Fruit fly (Drosophila melanogaster): Measurements from ENCODE around the gene Ndc80.

Gene Ndc80

DNA sequence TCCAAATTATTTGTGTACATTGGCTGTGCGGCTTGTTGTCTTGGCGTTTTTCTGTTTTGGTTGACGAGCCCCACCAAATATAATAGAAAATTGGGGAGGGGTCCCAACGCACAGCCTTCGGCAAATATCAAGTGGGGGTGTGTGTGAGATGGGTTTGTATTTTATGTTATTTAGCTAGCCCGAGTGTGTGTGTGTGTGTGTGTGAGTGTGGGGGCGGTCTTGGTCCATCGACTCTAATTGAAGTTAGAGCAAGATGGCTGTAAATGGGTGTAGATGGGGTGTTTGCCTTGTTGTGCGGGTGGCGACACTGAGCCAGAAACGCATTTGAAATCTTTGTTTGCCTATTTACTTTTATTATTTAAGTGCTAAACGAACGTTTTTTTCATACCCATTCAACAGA, 20.7 kb upstream of the Ndc80 start (continued):
- peak; percentile 37 for TF ChIP-seq CG12769 (tag; optimal IDR thresholded peaks at IDR 0.05)
- peak; percentile 23 for TF ChIP-seq CG3281 (GFP tag; optimal IDR thresholded peaks at IDR 0.05)
- TF ChIP-seq ssp (GFP tag; IDR thresholded peaks at IDR 0.05) = no peak
- peak; percentile 10 for TF ChIP-seq CG3407 (GFP tag; optimal IDR thresholded peaks at IDR 0.05)
- no peak for TF ChIP-seq al (GFP tag; IDR thresholded peaks at IDR 0.05)

DNA sequence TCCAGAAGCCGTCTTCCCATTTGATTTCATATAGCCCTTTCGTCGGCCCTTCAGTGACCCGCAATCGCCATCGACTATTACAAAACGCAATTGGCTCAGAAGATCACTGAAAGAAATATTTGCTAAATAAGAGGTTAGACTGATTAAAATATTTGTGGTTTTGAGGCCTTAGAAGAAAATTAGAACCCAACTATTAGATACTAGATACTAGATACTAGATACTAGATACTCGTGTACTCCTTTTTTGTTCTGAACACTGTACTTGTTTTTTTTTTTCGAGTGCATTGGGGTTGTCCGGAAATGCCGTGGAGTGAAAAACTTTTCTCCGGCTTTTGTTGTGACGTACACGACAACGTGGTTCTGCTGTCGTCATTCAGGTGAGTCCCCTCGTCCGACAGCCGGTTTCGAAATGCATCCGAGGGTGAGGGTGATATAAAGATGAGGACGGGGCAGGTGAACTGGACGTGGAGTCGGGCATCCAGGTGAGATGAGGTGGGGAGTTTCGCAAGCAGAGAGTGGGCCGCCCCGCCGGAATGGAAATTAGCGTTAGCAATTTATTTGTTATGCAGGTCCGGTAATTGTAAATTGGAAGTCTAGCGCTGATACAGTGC, 18.5 kb upstream of the Ndc80 start:
- TF ChIP-seq ems (GFP tag; optimal IDR thresholded peaks at IDR 0.05) = no peak
- peak; percentile 42 for TF ChIP-seq dmrt11E (tag; optimal IDR thresholded peaks at IDR 0.05)
- no peak for TF ChIP-seq grn (GFP tag; optimal IDR thresholded peaks at IDR 0.05)
- peak; percentile 73 for TF ChIP-seq Ets65A (GFP tag)
- no peak for TF ChIP-seq Mad (GFP tag; optimal IDR thresholded peaks at IDR 0.05)
- TF ChIP-seq CG2875 (GFP tag; optimal IDR thresholded peaks at IDR 0.05) = peak; percentile 8
- TF ChIP-seq Dll (GFP tag; IDR thresholded peaks at IDR 0.05; ENCODE audit: partially characterized antibody) = no peak
- no peak for TF ChIP-seq Fer2 (tag; optimal IDR thresholded peaks at IDR 0.05)
- no peak for TF ChIP-seq emc (GFP tag; optimal IDR thresholded peaks at IDR 0.05)
- TF ChIP-seq CG3407 (GFP tag; optimal IDR thresholded peaks at IDR 0.05) = no peak
- TF ChIP-seq CG12071 (GFP tag; optimal IDR thresholded peaks at IDR 0.05) = no peak
- TF ChIP-seq Neu2 (GFP tag; optimal IDR thresholded peaks at IDR 0.05; ENCODE audit: borderline replicate concordance) = no peak
- no peak for TF ChIP-seq CG17802 (tag; optimal IDR thresholded peaks at IDR 0.05)
- TF ChIP-seq CG31365 (tag; optimal IDR thresholded peaks at IDR 0.05) = no peak
- TF ChIP-seq CG1603 (tag; optimal IDR thresholded peaks at IDR 0.05) = peak; percentile 45
- TF ChIP-seq Spps (tag; optimal IDR thresholded peaks at IDR 0.05) = no peak
- TF ChIP-seq ab (GFP tag; optimal IDR thresholded peaks at IDR 0.05) = no peak
- no peak for TF ChIP-seq CkIIα-i1 (GFP tag; IDR thresholded peaks at IDR 0.05)
- TF ChIP-seq CG2116 (GFP tag; optimal IDR thresholded peaks at IDR 0.05) = no peak
- no peak for TF ChIP-seq CG3847 (GFP tag; IDR thresholded peaks at IDR 0.05)
- peak; percentile 81 for TF ChIP-seq Med (GFP tag)
- peak; percentile 16 for TF ChIP-seq Hr3 (GFP tag; optimal IDR thresholded peaks at IDR 0.05)
- TF ChIP-seq CG10321 (GFP tag; IDR thresholded peaks at IDR 0.05) = no peak
- TF ChIP-seq E2f1 (GFP tag; IDR thresholded peaks at IDR 0.05) = no peak
- TF ChIP-seq Ptx1 (GFP tag; IDR thresholded peaks at IDR 0.05) = peak; percentile 50; the same call in 1 of the 2 replicates
- no peak for TF ChIP-seq CG9932 (GFP tag; IDR thresholded peaks at IDR 0.05)
- TF ChIP-seq kni (GFP tag; optimal IDR thresholded peaks at IDR 0.05) = no peak
- no peak for TF ChIP-seq CG1233 (GFP tag; optimal IDR thresholded peaks at IDR 0.05)
- no peak for TF ChIP-seq Rx (GFP tag; IDR thresholded peaks at IDR 0.05)
- peak in 1 of 2 experiments; percentile 41 for TF ChIP-seq Hr51 (GFP tag; optimal IDR thresholded peaks at IDR 0.05)
- TF ChIP-seq Nf-YB (GFP tag; optimal IDR thresholded peaks at IDR 0.05) = no peak
- peak; percentile 32 for TF ChIP-seq nmo (GFP tag; optimal IDR thresholded peaks at IDR 0.05)
- no peak for TF ChIP-seq crp (GFP tag; optimal IDR thresholded peaks at IDR 0.05)
- TF ChIP-seq CG6813 (GFP tag; optimal IDR thresholded peaks at IDR 0.05) = no peak
- TF ChIP-seq Atf3 (GFP tag; optimal IDR thresholded peaks at IDR 0.05) = no peak
- no peak for TF ChIP-seq Side (GFP tag; optimal IDR thresholded peaks at IDR 0.05)
- no peak for TF ChIP-seq Dbx (GFP tag; IDR thresholded peaks at IDR 0.05)
- TF ChIP-seq dan (GFP tag; IDR thresholded peaks at IDR 0.05) = no peak
- no peak for TF ChIP-seq z (GFP tag; IDR thresholded peaks at IDR 0.05)
- TF ChIP-seq CG15696 (tag; optimal IDR thresholded peaks at IDR 0.05) = no peak
- no peak for TF ChIP-seq CG34224 (GFP tag; IDR thresholded peaks at IDR 0.05; ENCODE audit: partially characterized antibody)
- no peak for TF ChIP-seq tna (GFP tag; IDR thresholded peaks at IDR 0.05; ENCODE audit: partially characterized antibody)
- TF ChIP-seq Dp (GFP tag; optimal IDR thresholded peaks at IDR 0.05) = no peak
- no peak for TF ChIP-seq CG11085 (GFP tag; IDR thresholded peaks at IDR 0.05)
